Worm (Caenorhabditis elegans) whole organism, early embryonic: Measurements from ENCODE around the gene C04H5.1.

ENCODE experiments used
- B0310.2 ChIP-seq: sonication (generic microtip); optimal IDR thresholded peaks from 2 replicates; lab custom pipeline; 2016; ENCODE audit warnings: mild to moderate bottlenecking, missing genetic modification characterization, missing compliant biosample characterization
- F13C5.2 ChIP-seq: sonication (generic microtip); optimal IDR thresholded peaks from 2 replicates; lab custom pipeline; 2017; ENCODE audit warnings: mild to moderate bottlenecking, missing genetic modification characterization, inconsistent platforms, missing compliant biosample characterization
- aly-1 ChIP-seq: sonication (generic microtip); optimal IDR thresholded peaks from 2 replicates; lab custom pipeline; 2016; ENCODE audit warnings: missing genetic modification characterization, missing compliant biosample characterization
- ama-1 ChIP-seq: fragments of 150-350 bp; optimal IDR thresholded peaks from 2 replicates; lab custom pipeline; 2014
- ceh-13 ChIP-seq: fragments of 200-800 bp; sonication (Bioruptor generic); optimal IDR thresholded peaks from 2 replicates; lab custom pipeline; 2018; ENCODE audit warnings: mild to moderate bottlenecking, missing genetic modification characterization, missing compliant biosample characterization
- ceh-36 ChIP-seq: sonication (generic microtip); optimal IDR thresholded peaks from 2 replicates; lab custom pipeline; 2016; ENCODE audit warnings: missing genetic modification characterization, inconsistent platforms, missing compliant biosample characterization
- ets-7 ChIP-seq: sonication (generic microtip); optimal IDR thresholded peaks from 2 replicates; lab custom pipeline; 2016; ENCODE audit warnings: missing genotype, missing genetic modification characterization, missing compliant biosample characterization
- flt-1 ChIP-seq: fragments of 200-800 bp; sonication (Bioruptor generic); IDR thresholded peaks from 2 replicates; pipeline ENCODE4 v1.3.6; 2022; ENCODE audit warnings: missing genetic modification characterization, missing compliant biosample characterization
- hmg-4 ChIP-seq: fragments of 200-800 bp; sonication (Bioruptor generic); optimal IDR thresholded peaks from 2 replicates; lab custom pipeline; 2018; ENCODE audit warnings: mild to moderate bottlenecking, missing genetic modification characterization, missing compliant biosample characterization
- hnd-1 ChIP-seq: sonication (generic microtip); optimal IDR thresholded peaks from 2 replicates; lab custom pipeline; 2016; ENCODE audit warnings: missing genetic modification characterization, missing compliant biosample characterization
- pes-1 ChIP-seq: fragments of 200-800 bp; sonication (Bioruptor generic); IDR thresholded peaks from 2 replicates; pipeline ENCODE4 v1.3.6; 2022; ENCODE audit warnings: missing genetic modification reagents, missing genetic modification characterization, missing compliant biosample characterization
- sea-1 ChIP-seq: fragments of 200-800 bp; sonication (Bioruptor generic); conservative IDR thresholded peaks from 2 replicates; pipeline ENCODE4 v1.3.6; 2022; ENCODE audit warnings: missing genetic modification characterization, missing compliant biosample characterization
- tbx-11 ChIP-seq: fragments of 200-800 bp; sonication (Bioruptor generic); IDR thresholded peaks from 2 replicates; pipeline ENCODE4 v1.3.6; 2022; ENCODE audit warnings: missing genetic modification characterization, missing compliant biosample characterization
- tra-4 ChIP-seq: sonication (generic microtip); optimal IDR thresholded peaks from 2 replicates; lab custom pipeline; 2017; ENCODE audit warnings: missing genetic modification characterization, missing compliant biosample characterization

ce11 chrII:14550613-14551012, 16.5 kb downstream of the C04H5.1 start, which contains the start of gene nlp-41:
- no peak for TF ChIP-seq tra-4
- no peak for TF ChIP-seq aly-1 (tag; lab: Kevin White, UChicago)
- TF ChIP-seq ets-7: no peak
- no peak for TF ChIP-seq ama-1 (lab: Kevin White, UChicago)
- no peak for TF ChIP-seq F13C5.2 (tag; lab: Kevin White, UChicago)
- TF ChIP-seq ceh-13: no peak
- TF ChIP-seq tbx-11: no peak
- no peak for TF ChIP-seq flt-1 (GFP tag; lab: Robert Waterston, UW)
- no peak for TF ChIP-seq pes-1 (GFP tag; lab: Robert Waterston, UW)
- no peak for TF ChIP-seq hmg-4 (GFP tag; lab: Kevin White, UChicago)
- no peak for TF ChIP-seq B0310.2 (tag; lab: Kevin White, UChicago)
- TF ChIP-seq sea-1 (GFP tag; lab: Robert Waterston, UW): no peak
- TF ChIP-seq hnd-1 (tag; lab: Kevin White, UChicago): no peak
- no peak for TF ChIP-seq ceh-36
